Worm (Caenorhabditis elegans): Measurements from ENCODE around the gene F55A11.11.
"Not testable (repeated sequence)": the region's sequence is repeated elsewhere in the genome, so short reads cannot be mapped to it uniquely, and the experiment has no call there.

Gene F55A11.11

ce11 chrV:11822461-11822939 is 39.6 kb downstream of the F55A11.11 start, which contains the start of gene pyc-1 (continued):
- TF ChIP-seq mdt-29 (GFP tag; IDR thresholded peaks at IDR 0.05) (peak; percentile 23; the same call in 1 of the 2 replicates), ctbp-1 (GFP tag; IDR thresholded peaks at IDR 0.05) (no peak), unc-62 (GFP tag; optimal IDR thresholded peaks at IDR 0.05 in 1 of 2) (peak in 1 of 2 experiments; percentile 49), unc-62 (tag; optimal IDR thresholded peaks at IDR 0.05) (no peak), set-16 (GFP tag; IDR thresholded peaks at IDR 0.05) (no peak), lsy-2 (tag; optimal IDR thresholded peaks at IDR 0.05) (peak in 1 of 2 experiments; percentile 51)

ce11 chrV:11823125-11823833 is 40.3 kb downstream of the F55A11.11 start:
- TF ChIP-seq dve-1 (tag; optimal IDR thresholded peaks at IDR 0.05; ENCODE audit: insufficient read depth) (peak; percentile 63), daf-16 (tag; optimal IDR thresholded peaks at IDR 0.05) (peak; percentile 34), lin-38 (GFP tag; IDR thresholded peaks at IDR 0.05) (0 out of 2 replicates have a peak, but pooled peaks have one; percentile 22), nhr-28 (tag; optimal IDR thresholded peaks at IDR 0.05) (peak; percentile 62), dmd-6 (GFP tag; IDR thresholded peaks at IDR 0.05) (peak; percentile 41), ama-1 (optimal IDR thresholded peaks at IDR 0.05) (peak; percentile 0)
- not testable (repeated sequence) for TF ChIP-seq daf-16 (GFP tag; optimal IDR thresholded peaks at IDR 0.05)

- TF ChIP-seq nhr-77 (tag; optimal IDR thresholded peaks at IDR 0.05), result peak; percentile 89
- TF ChIP-seq madf-5 (GFP tag; IDR thresholded peaks at IDR 0.05), result no peak
- TF ChIP-seq aha-1 (tag), result peak; percentile 99
- TF ChIP-seq rbr-2 (tag; optimal IDR thresholded peaks at IDR 0.05), result no peak
- TF ChIP-seq F44E2.7 (GFP tag; IDR thresholded peaks at IDR 0.05), result no peak
- TF ChIP-seq madf-9 (GFP tag; conservative IDR thresholded peaks at IDR 0.05), result no peak
- TF ChIP-seq attf-4 (tag; optimal IDR thresholded peaks at IDR 0.05), result no peak
- TF ChIP-seq ceh-32 (tag; optimal IDR thresholded peaks at IDR 0.05; ENCODE audit: poor library complexity), result no peak
- TF ChIP-seq skn-1 (tag; optimal IDR thresholded peaks at IDR 0.05), result no peak
- no peak for TF ChIP-seq ztf-11 (tag; optimal IDR thresholded peaks at IDR 0.05)
- peak; percentile 1 for TF ChIP-seq spr-1 (tag; optimal IDR thresholded peaks at IDR 0.05)
- no peak for TF ChIP-seq ceh-82 (tag; optimal IDR thresholded peaks at IDR 0.05)
- no peak for TF ChIP-seq zag-1 (tag; optimal IDR thresholded peaks at IDR 0.05)
- peak; percentile 20 for TF ChIP-seq jun-1 (tag; optimal IDR thresholded peaks at IDR 0.05)
- peak; percentile 57; the same call in 1 of the 2 replicates for TF ChIP-seq nhr-41 (GFP tag; IDR thresholded peaks at IDR 0.05)
- TF ChIP-seq ama-1 (optimal IDR thresholded peaks at IDR 0.05), result peak; percentile 79
- no peak for TF ChIP-seq ceh-44 (GFP tag; IDR thresholded peaks at IDR 0.05)
- TF ChIP-seq ceh-28 (tag; optimal IDR thresholded peaks at IDR 0.05), result no peak
- peak; percentile 72 for TF ChIP-seq T26A8.4 (GFP tag; IDR thresholded peaks at IDR 0.05)
- TF ChIP-seq hlh-30 (tag; optimal IDR thresholded peaks at IDR 0.05; ENCODE audit: insufficient read depth), result peak; percentile 95
- TF ChIP-seq snpc-4 (tag; optimal IDR thresholded peaks at IDR 0.05), result no peak
- 0 out of 2 replicates have a peak, but pooled peaks have one; percentile 26 for TF ChIP-seq zfp-3 (GFP tag; conservative IDR thresholded peaks at IDR 0.05)
- TF ChIP-seq zip-2 (tag; optimal IDR thresholded peaks at IDR 0.05), result no peak
- TF ChIP-seq daf-12 (tag; optimal IDR thresholded peaks at IDR 0.05), result no peak
- TF ChIP-seq Y5F2A.4 (GFP tag; optimal IDR thresholded peaks at IDR 0.05), result no peak
- TF ChIP-seq lin-39 (tag; optimal IDR thresholded peaks at IDR 0.05), result no peak
- no peak for TF ChIP-seq daf-19 (GFP tag; conservative IDR thresholded peaks at IDR 0.05)
- peak in 1 of 2 experiments; percentile 93 for TF ChIP-seq unc-62 (GFP tag; optimal IDR thresholded peaks at IDR 0.05 in 1 of 2)
- no peak for TF ChIP-seq unc-62 (tag; optimal IDR thresholded peaks at IDR 0.05)
- peak; percentile 60 for TF ChIP-seq nhr-102 (tag; optimal IDR thresholded peaks at IDR 0.05)
- no peak for TF ChIP-seq D1046.2 (GFP tag; IDR thresholded peaks at IDR 0.05)
- TF ChIP-seq mdl-1 (tag; optimal IDR thresholded peaks at IDR 0.05), result peak in 1 of 2 experiments; percentile 81
- TF ChIP-seq zip-11 (GFP tag; IDR thresholded peaks at IDR 0.05), result no peak
- no peak for TF ChIP-seq daf-8 (GFP tag; IDR thresholded peaks at IDR 0.05)
- TF ChIP-seq F26F4.8 (GFP tag; conservative IDR thresholded peaks at IDR 0.05), result no peak
- TF ChIP-seq tra-1 (GFP tag; IDR thresholded peaks at IDR 0.05), result peak; percentile 80; the same call in 1 of the 2 replicates
- TF ChIP-seq lin-1 (GFP tag; IDR thresholded peaks at IDR 0.05), result peak; percentile 72; the same call in 1 of the 2 replicates
- TF ChIP-seq nhr-11 (tag; optimal IDR thresholded peaks at IDR 0.05), result peak; percentile 80
These were observed 41.0 kb downstream of the F55A11.11 start for ce11 chrV:11823978-11824377.
